Worm (Caenorhabditis elegans) whole organism, late embryonic: Measurements from ENCODE around the gene emc-6.

Experiments used
- T23F11.4 ChIP-seq: fragments of 200-800 bp; sonication (Bioruptor generic); optimal IDR thresholded peaks from 2 replicates; lab custom pipeline; 2018; ENCODE audit warnings: mild to moderate bottlenecking, missing genetic modification characterization, missing compliant biosample characterization
- dve-1 ChIP-seq: sonication (generic microtip); optimal IDR thresholded peaks from 2 replicates; lab custom pipeline; 2017; ENCODE audit warnings: antibody characterized with exemption, mild to moderate bottlenecking, missing genetic modification characterization, missing compliant biosample characterization
- ets-4 ChIP-seq: sonication (generic microtip); optimal IDR thresholded peaks from 2 replicates; lab custom pipeline; 2016; ENCODE audit warnings: missing genetic modification characterization, missing compliant biosample characterization
- hlh-30 ChIP-seq: sonication (generic microtip); optimal IDR thresholded peaks from 2 replicates; lab custom pipeline; 2017; ENCODE audit warnings: antibody characterized with exemption, missing genetic modification characterization, missing compliant biosample characterization; ENCODE audit not compliant: insufficient read depth
- hlh-8 ChIP-seq: sonication (generic microtip); optimal IDR thresholded peaks from 2 replicates; lab custom pipeline; 2016; ENCODE audit warnings: missing genotype, missing genetic modification characterization, missing compliant biosample characterization
- pha-4 ChIP-seq: fragments of 150-350 bp; optimal IDR thresholded peaks from 2 replicates; lab custom pipeline; 2018; ENCODE audit warnings: missing biosample characterization, missing genetic modification reagents, missing genetic modification characterization
- tbx-7 ChIP-seq: sonication (generic microtip); optimal IDR thresholded peaks from 2 replicates; lab custom pipeline; 2016; ENCODE audit warnings: missing genotype, missing genetic modification characterization, missing compliant biosample characterization
- ztf-16 ChIP-seq: sonication (generic microtip); optimal IDR thresholded peaks from 2 replicates; lab custom pipeline; 2017; ENCODE audit warnings: missing genetic modification characterization, missing compliant biosample characterization

DNA sequence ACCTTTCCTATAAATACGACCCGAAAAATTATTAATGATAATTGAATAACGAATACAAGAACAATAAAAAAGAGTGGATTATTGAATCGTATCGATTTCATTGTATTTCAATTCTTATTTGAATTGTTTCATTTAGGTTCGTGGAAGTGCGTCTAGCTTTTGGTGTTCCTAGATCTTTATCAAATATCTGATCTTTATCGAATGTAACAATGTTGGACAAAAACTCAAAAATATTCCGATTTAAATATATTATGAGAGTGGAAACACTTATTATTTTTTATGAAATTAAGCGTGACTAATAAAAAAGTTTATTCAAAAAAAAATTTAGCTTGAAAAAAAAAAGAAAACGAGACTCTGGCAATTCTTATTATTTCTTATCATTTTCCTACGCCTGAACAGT lies 22.4 kb upstream of the emc-6 start, which contains the start of the genes C50F7.9 and C50F7.3:
- TF ChIP-seq pha-4 (tag; lab: Kevin White, UChicago) (no peak), T23F11.4 (GFP tag; lab: Kevin White, UChicago) (no peak), hlh-8 (tag; lab: Kevin White, UChicago) (no peak), ztf-16 (tag; lab: Kevin White, UChicago) (no peak), ets-4 (tag; lab: Kevin White, UChicago) (no peak), tbx-7 (no peak), hlh-30 (no peak), dve-1 (no peak)
